Worm (Caenorhabditis elegans): Measurements from ENCODE around the gene ins-32.

DNA sequence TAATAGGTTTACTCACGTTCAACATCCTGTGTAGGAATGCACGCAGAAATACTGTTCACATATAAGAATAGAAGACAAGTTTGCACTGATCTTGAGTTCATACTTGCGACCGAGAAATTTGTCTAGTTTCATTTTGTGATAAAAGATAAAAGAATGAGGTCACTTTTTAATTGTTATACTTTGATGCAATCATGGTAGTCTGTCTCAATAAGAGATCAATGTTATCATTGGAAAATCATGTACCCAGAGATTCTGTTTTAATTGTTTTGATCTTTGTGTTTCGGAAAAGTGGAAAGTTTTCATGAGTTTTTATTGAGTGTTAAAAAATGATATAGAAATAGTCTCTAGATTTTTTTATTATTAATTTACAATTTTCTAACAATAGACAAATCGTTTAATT lies 29.3 kb upstream of the ins-32 start, which contains the start of gene F54D10.9:
- TF ChIP-seq ztf-23 (GFP tag; IDR thresholded peaks at IDR 0.05) (no peak), flt-1 (GFP tag; IDR thresholded peaks at IDR 0.05) (no peak)
